Fruit fly (Drosophila melanogaster) whole organism, prepupa: Measurements from ENCODE around the gene skd.

Experiments
- Blimp-1 ChIP-seq: fragments of 200-800 bp; sonication (Bioruptor generic); optimal IDR thresholded peaks from 3 replicates; lab custom pipeline; 2017; ENCODE audit warnings: missing biosample characterization, missing genetic modification characterization, mild to moderate bottlenecking, moderate library complexity, missing genetic modification reagents
- CG10631 ChIP-seq: fragments of 200-800 bp; sonication (Bioruptor generic); optimal IDR thresholded peaks from 2 replicates; lab custom pipeline; 2016; ENCODE audit warnings: missing biosample characterization, missing genetic modification characterization
- CG10669 ChIP-seq: fragments of 200-800 bp; sonication (Bioruptor generic); optimal IDR thresholded peaks from 3 replicates; lab custom pipeline; 2018; ENCODE audit warnings: missing biosample characterization, mild to moderate bottlenecking, missing genetic modification characterization, moderate library complexity
- CG11902 ChIP-seq: fragments of 200-800 bp; sonication (Bioruptor generic); optimal IDR thresholded peaks from 3 replicates; lab custom pipeline; 2016; ENCODE audit warnings: missing biosample characterization, missing genetic modification characterization
- CG1621 ChIP-seq: fragments of 200-800 bp; sonication (Bioruptor generic); optimal IDR thresholded peaks from 3 replicates; lab custom pipeline; 2018; ENCODE audit warnings: missing biosample characterization, mild to moderate bottlenecking, missing genetic modification characterization
- CG16779 ChIP-seq: fragments of 200-800 bp; sonication (Bioruptor generic); optimal IDR thresholded peaks from 3 replicates; lab custom pipeline; 2017; ENCODE audit warnings: missing biosample characterization, mild to moderate bottlenecking, missing genetic modification characterization
- CG3032 ChIP-seq: fragments of 200-800 bp; optimal IDR thresholded peaks from 2 replicates; lab custom pipeline; 2019; ENCODE audit warnings: missing biosample characterization, mild to moderate bottlenecking, missing genetic modification characterization, moderate library complexity
- CG31627 ChIP-seq: fragments of 200-800 bp; sonication (Bioruptor generic); optimal IDR thresholded peaks from 3 replicates; lab custom pipeline; 2016; ENCODE audit warnings: missing biosample characterization, missing genetic modification characterization
- CG32006 ChIP-seq: fragments of 200-800 bp; sonication (Bioruptor generic); optimal IDR thresholded peaks from 3 replicates; lab custom pipeline; 2017; ENCODE audit warnings: missing biosample characterization, mild to moderate bottlenecking, missing genetic modification characterization
- CG34406 ChIP-seq: fragments of 200-800 bp; sonication (Bioruptor generic); optimal IDR thresholded peaks from 3 replicates; lab custom pipeline; 2016; ENCODE audit warnings: missing biosample characterization, missing genetic modification characterization
- CG3919 ChIP-seq: fragments of 200-800 bp; sonication (Bioruptor generic); optimal IDR thresholded peaks from 3 replicates; lab custom pipeline; 2016; ENCODE audit warnings: missing biosample characterization, missing genetic modification characterization
- CG4318 ChIP-seq: fragments of 200-800 bp; sonication (Bioruptor generic); optimal IDR thresholded peaks from 3 replicates; lab custom pipeline; 2017; ENCODE audit warnings: missing biosample characterization, mild to moderate bottlenecking, missing genetic modification characterization
- CG6163 ChIP-seq: fragments of 200-800 bp; sonication (Bioruptor generic); IDR thresholded peaks from 3 replicates; pipeline ENCODE4 v1.3.6; 2022; ENCODE audit warnings: missing biosample characterization, missing genetic modification characterization
- CG6276 ChIP-seq: fragments of 200-800 bp; sonication (Bioruptor generic); optimal IDR thresholded peaks from 2 replicates; lab custom pipeline; 2017; ENCODE audit warnings: missing biosample characterization, mild to moderate bottlenecking, missing genetic modification characterization
- CG6792 ChIP-seq: fragments of 200-800 bp; sonication (Bioruptor generic); optimal IDR thresholded peaks from 3 replicates; lab custom pipeline; 2016; ENCODE audit warnings: missing biosample characterization, missing genetic modification characterization
- CG6808 ChIP-seq: fragments of 200-800 bp; sonication (Bioruptor generic); optimal IDR thresholded peaks from 3 replicates; lab custom pipeline; 2017; ENCODE audit warnings: missing biosample characterization, missing genetic modification characterization, mild to moderate bottlenecking, moderate library complexity, missing genetic modification reagents
- CG6854 ChIP-seq: fragments of 200-800 bp; sonication (Bioruptor generic); optimal IDR thresholded peaks from 2 replicates; lab custom pipeline; 2017; ENCODE audit warnings: missing biosample characterization, mild to moderate bottlenecking, missing genetic modification characterization
- CG7368 ChIP-seq: fragments of 200-800 bp; sonication (Bioruptor generic); optimal IDR thresholded peaks from 3 replicates; lab custom pipeline; 2016; ENCODE audit warnings: missing biosample characterization, missing genetic modification characterization
- CG8119 ChIP-seq: fragments of 200-800 bp; sonication (Bioruptor generic); IDR thresholded peaks from 3 replicates; pipeline ENCODE4 v1.3.6; 2022; ENCODE audit warnings: missing biosample characterization, missing genetic modification characterization
- CG8632 ChIP-seq: fragments of 200-800 bp; sonication (Bioruptor generic); optimal IDR thresholded peaks from 3 replicates; lab custom pipeline; 2016; ENCODE audit warnings: missing biosample characterization, missing genetic modification characterization
- Eip75B ChIP-seq: fragments of 200-800 bp; sonication (Bioruptor generic); optimal IDR thresholded peaks from 3 replicates; lab custom pipeline; 2016; ENCODE audit warnings: missing biosample characterization, missing genetic modification characterization
- Eip78C ChIP-seq: fragments of 200-800 bp; sonication (Bioruptor generic); peaks from one replicate; lab custom pipeline; 2016; ENCODE audit warnings: missing biosample characterization, missing genetic modification characterization
- Eip93F ChIP-seq: fragments of 200-800 bp; sonication (Bioruptor generic); optimal IDR thresholded peaks from 2 replicates; lab custom pipeline; 2016; ENCODE audit warnings: missing biosample characterization, mild to moderate bottlenecking, missing genetic modification characterization
- Ets21C ChIP-seq: fragments of 200-800 bp; sonication (Bioruptor generic); optimal IDR thresholded peaks from 3 replicates; lab custom pipeline; 2016; ENCODE audit warnings: missing biosample characterization, missing genetic modification characterization
- Hr38 ChIP-seq: sonication (Bioruptor generic); optimal IDR thresholded peaks from 2 replicates; lab custom pipeline; 2016; ENCODE audit warnings: missing biosample characterization, missing genetic modification characterization
- Hr39 ChIP-seq: fragments of 200-800 bp; sonication (Bioruptor generic); optimal IDR thresholded peaks from 2 replicates; lab custom pipeline; 2016; ENCODE audit warnings: missing biosample characterization, missing genetic modification characterization
- Hr4 ChIP-seq: fragments of 200-800 bp; sonication (Bioruptor generic); optimal IDR thresholded peaks from 3 replicates; lab custom pipeline; 2016; ENCODE audit warnings: missing biosample characterization, missing genetic modification characterization
- Lpt ChIP-seq: fragments of 200-800 bp; sonication (Bioruptor generic); optimal IDR thresholded peaks from 3 replicates; lab custom pipeline; 2016; ENCODE audit warnings: missing biosample characterization, missing genetic modification characterization
- Met ChIP-seq: fragments of 200-800 bp; sonication (Bioruptor generic); optimal IDR thresholded peaks from 3 replicates; lab custom pipeline; 2016; ENCODE audit warnings: missing biosample characterization, missing genetic modification characterization
- OdsH ChIP-seq: fragments of 200-800 bp; sonication (Bioruptor generic); optimal IDR thresholded peaks from 3 replicates; lab custom pipeline; 2016; ENCODE audit warnings: missing biosample characterization, missing genetic modification characterization
- Sox14 ChIP-seq: fragments of 200-800 bp; sonication (Bioruptor generic); optimal IDR thresholded peaks from 3 replicates; lab custom pipeline; 2016; ENCODE audit warnings: missing biosample characterization, missing genetic modification characterization
- achi ChIP-seq: fragments of 200-800 bp; sonication (Bioruptor generic); optimal IDR thresholded peaks from 3 replicates; lab custom pipeline; 2016; ENCODE audit warnings: missing biosample characterization, missing genetic modification characterization
- acj6 ChIP-seq: fragments of 200-800 bp; sonication (Bioruptor generic); optimal IDR thresholded peaks from 3 replicates; lab custom pipeline; 2016; ENCODE audit warnings: missing biosample characterization, missing genetic modification characterization
- dac ChIP-seq: fragments of 200-800 bp; sonication (Bioruptor generic); optimal IDR thresholded peaks from 2 replicates; lab custom pipeline; 2017; ENCODE audit warnings: missing biosample characterization, mild to moderate bottlenecking, missing genetic modification characterization
- dsx ChIP-seq: fragments of 200-800 bp; optimal IDR thresholded peaks from 3 replicates; lab custom pipeline; 2019; ENCODE audit warnings: missing biosample characterization, mild to moderate bottlenecking, missing genetic modification characterization, moderate library complexity; ENCODE audit not compliant: poor library complexity, severe bottlenecking
- eg ChIP-seq: fragments of 200-800 bp; sonication (Bioruptor generic); IDR thresholded peaks from 3 replicates; pipeline ENCODE4 v1.3.6; 2022; ENCODE audit warnings: missing biosample characterization, missing genetic modification characterization
- esn ChIP-seq: fragments of 200-800 bp; sonication (Bioruptor generic); optimal IDR thresholded peaks from 2 replicates; lab custom pipeline; 2016; ENCODE audit warnings: missing biosample characterization, mild to moderate bottlenecking, missing genetic modification characterization, moderate library complexity
- fd59A ChIP-seq: fragments of 200-800 bp; sonication (Bioruptor generic); optimal IDR thresholded peaks from 2 replicates; lab custom pipeline; 2017; ENCODE audit warnings: missing biosample characterization, mild to moderate bottlenecking, missing genetic modification characterization, missing genetic modification reagents
- fd85E ChIP-seq: fragments of 200-800 bp; sonication (Bioruptor generic); optimal IDR thresholded peaks from 3 replicates; lab custom pipeline; 2016; ENCODE audit warnings: missing biosample characterization, missing genetic modification characterization
- fkh ChIP-seq: fragments of 200-800 bp; sonication (Bioruptor generic); optimal IDR thresholded peaks from 3 replicates; lab custom pipeline; 2017; ENCODE audit warnings: missing biosample characterization, mild to moderate bottlenecking, missing genetic modification characterization, moderate library complexity
- lz ChIP-seq: fragments of 200-800 bp; sonication (Bioruptor generic); optimal IDR thresholded peaks from 3 replicates; lab custom pipeline; 2016; ENCODE audit warnings: missing biosample characterization, missing genetic modification characterization
- net ChIP-seq: fragments of 200-800 bp; sonication (Bioruptor generic); optimal IDR thresholded peaks from 3 replicates; lab custom pipeline; 2016; ENCODE audit warnings: missing biosample characterization, missing genetic modification characterization
- pdm3 ChIP-seq: fragments of 200-800 bp; sonication (Bioruptor generic); optimal IDR thresholded peaks from 3 replicates; lab custom pipeline; 2016; ENCODE audit warnings: missing biosample characterization, missing genetic modification characterization
- salr ChIP-seq, 2 experiments: fragments of 200-800 bp; sonication (Bioruptor generic); optimal IDR thresholded peaks; 3 replicates each; lab custom pipeline; 2016 to 2018; ENCODE audit warnings: missing biosample characterization in 2 of 2, missing genetic modification characterization in 2 of 2, mild to moderate bottlenecking in 1 of 2
- ss ChIP-seq, 2 experiments: fragments of 200-800 bp; sonication (Bioruptor generic); optimal IDR thresholded peaks; 2 replicates in 1 of 2; 3 replicates in 1 of 2; lab custom pipeline; 2017 to 2018; ENCODE audit warnings: mild to moderate bottlenecking in 2 of 2, missing biosample characterization in 2 of 2, missing genetic modification characterization in 2 of 2, moderate library complexity in 1 of 2
- svp ChIP-seq: fragments of 200-800 bp; sonication (Bioruptor generic); peaks from one replicate; lab custom pipeline; 2016; ENCODE audit warnings: missing biosample characterization, missing genetic modification characterization

skd gene

dm6 chr3L:20952622-20953618 is 74.3 kb downstream of the skd start (continued):
- TF ChIP-seq CG11902 (GFP tag; lab: Kevin White, UChicago) (peak; percentile 57), CG32006 (GFP tag; lab: Kevin White, UChicago) (no peak), CG10669 (GFP tag; lab: Kevin White, UChicago) (peak; percentile 31), Blimp-1 (GFP tag; lab: Kevin White, UChicago) (peak; percentile 14), Eip75B (peak; percentile 18), CG6792 (GFP tag; lab: Kevin White, UChicago) (peak; percentile 71), achi (GFP tag; lab: Kevin White, UChicago) (peak; percentile 35), CG6854 (GFP tag; lab: Kevin White, UChicago) (no peak), CG4318 (no peak), Eip93F (GFP tag; lab: Kevin White, UChicago) (no peak), CG10631 (GFP tag; lab: Kevin White, UChicago) (no peak), CG8119 (0 out of 3 replicates have a peak, but pooled peaks have one; percentile 12), eg (GFP tag; lab: Robert Waterston, UW) (peak; percentile 66; the same call in 2 of the 3 replicates), Ets21C (peak; percentile 36), fd85E (GFP tag; lab: Kevin White, UChicago) (no peak)
- TF ChIP-seq, all 60 proteins: peak for 35

dm6 chr3L:20952121-20952487 is 75.1 kb downstream of the skd start:
- no peak for TF ChIP-seq fkh (GFP tag; lab: Kevin White, UChicago)
- peak; percentile 59 for TF ChIP-seq CG34406 (GFP tag; lab: Kevin White, UChicago)
- no peak for TF ChIP-seq Hr38 (GFP tag; lab: Kevin White, UChicago)
- TF ChIP-seq CG10669 (GFP tag; lab: Kevin White, UChicago): peak; percentile 72
- TF ChIP-seq CG4318: peak; percentile 42
- peak; percentile 71 for TF ChIP-seq pdm3 (GFP tag; lab: Kevin White, UChicago)
- TF ChIP-seq Sox14 (GFP tag; lab: Kevin White, UChicago): peak; percentile 55
- TF ChIP-seq dac (GFP tag; lab: Kevin White, UChicago): no peak
- peak; percentile 89 for TF ChIP-seq Eip78C (GFP tag; lab: Kevin White, UChicago)
- TF ChIP-seq salr (GFP tag; optimal IDR thresholded peaks at IDR 0.05; lab: Kevin White, UChicago): peak in 1 of 2 experiments; percentile 48
- peak; percentile 13 for TF ChIP-seq net (GFP tag; lab: Kevin White, UChicago)
- TF ChIP-seq CG32006 (GFP tag; lab: Kevin White, UChicago): peak; percentile 51
- TF ChIP-seq CG6276 (GFP tag; lab: Kevin White, UChicago): peak; percentile 37
- no peak for TF ChIP-seq CG16779
- TF ChIP-seq fd59A (GFP tag; lab: Kevin White, UChicago): peak; percentile 44
- no peak for TF ChIP-seq fd85E (GFP tag; lab: Kevin White, UChicago)
- TF ChIP-seq achi (GFP tag; lab: Kevin White, UChicago): peak; percentile 56
- peak; percentile 70 for TF ChIP-seq Met
- TF ChIP-seq CG7368 (GFP tag; lab: Kevin White, UChicago): no peak
- peak; percentile 46 for TF ChIP-seq Hr39 (GFP tag; lab: Kevin White, UChicago)
- peak; percentile 46 for TF ChIP-seq CG6163 (GFP tag; lab: Robert Waterston, UW)
- no peak for TF ChIP-seq CG6854 (GFP tag; lab: Kevin White, UChicago)
- TF ChIP-seq svp (GFP tag; lab: Kevin White, UChicago): peak; percentile 74
- TF ChIP-seq OdsH (GFP tag; lab: Kevin White, UChicago): peak; percentile 56
- TF ChIP-seq esn (GFP tag; lab: Kevin White, UChicago): peak; percentile 63
- TF ChIP-seq CG8632 (GFP tag; lab: Kevin White, UChicago): peak; percentile 43
- TF ChIP-seq CG3919 (GFP tag; lab: Kevin White, UChicago): peak; percentile 58
- TF ChIP-seq Lpt (GFP tag; lab: Kevin White, UChicago): peak; percentile 35
- peak; percentile 7 for TF ChIP-seq Ets21C
- peak; percentile 28 for TF ChIP-seq CG31627 (GFP tag; lab: Kevin White, UChicago)
- peak; percentile 29 for TF ChIP-seq lz (GFP tag; lab: Kevin White, UChicago)
- peak; percentile 57 for TF ChIP-seq CG8119
- peak; percentile 18 for TF ChIP-seq CG1621
- peak; percentile 52 for TF ChIP-seq Hr4 (GFP tag; lab: Kevin White, UChicago)
- TF ChIP-seq ss (GFP tag; optimal IDR thresholded peaks at IDR 0.05; lab: Kevin White, UChicago): peak; percentile 65 to 76
- peak; percentile 51 for TF ChIP-seq dsx
- peak; percentile 12 for TF ChIP-seq CG11902 (GFP tag; lab: Kevin White, UChicago)
- peak; percentile 58 for TF ChIP-seq acj6
- peak; percentile 73 for TF ChIP-seq CG3032 (tag; lab: Kevin White, UChicago)
- TF ChIP-seq CG6808 (GFP tag; lab: Kevin White, UChicago): peak; percentile 73
- TF ChIP-seq CG6792 (GFP tag; lab: Kevin White, UChicago): no peak
